Fruit fly (Drosophila melanogaster): ENCODE measurements around the gene Nhe2.

Gene Nhe2

dm6 chr2L:21153844-21154243, 49.5 kb downstream of the Nhe2 start (continued):
- TF ChIP-seq Opbp (GFP tag; IDR thresholded peaks at IDR 0.05; ENCODE audit: partially characterized antibody), result no peak
- TF ChIP-seq Sry-δ (GFP tag; optimal IDR thresholded peaks at IDR 0.05), result peak; percentile 42
- no peak for TF ChIP-seq CG18476 (GFP tag; optimal IDR thresholded peaks at IDR 0.05)
- TF ChIP-seq cas (GFP tag; IDR thresholded peaks at IDR 0.05), result no peak
- TF ChIP-seq Antp (GFP tag; optimal IDR thresholded peaks at IDR 0.05), result no peak
- TF ChIP-seq fru (optimal IDR thresholded peaks at IDR 0.05), result no peak
- TF ChIP-seq crp (GFP tag; optimal IDR thresholded peaks at IDR 0.05), result peak; percentile 43 to 95
- no peak for TF ChIP-seq CG1529 (GFP tag; optimal IDR thresholded peaks at IDR 0.05)
- peak; percentile 78 for TF ChIP-seq stwl (tag; optimal IDR thresholded peaks at IDR 0.05)
- peak; percentile 14 for TF ChIP-seq CG12769 (tag; optimal IDR thresholded peaks at IDR 0.05)
- TF ChIP-seq CG33213 (GFP tag; optimal IDR thresholded peaks at IDR 0.05), result no peak
- peak; percentile 66 for TF ChIP-seq E2f2 (GFP tag; IDR thresholded peaks at IDR 0.05)
- no peak for TF ChIP-seq CG4282 (GFP tag; optimal IDR thresholded peaks at IDR 0.05)
- peak; percentile 23 for TF ChIP-seq sug (tag; optimal IDR thresholded peaks at IDR 0.05)
- TF ChIP-seq repo (GFP tag; optimal IDR thresholded peaks at IDR 0.05), result no peak
- TF ChIP-seq corto (GFP tag; optimal IDR thresholded peaks at IDR 0.05), result no peak
- TF ChIP-seq Bteb2 (GFP tag; optimal IDR thresholded peaks at IDR 0.05), result no peak
- no peak for TF ChIP-seq Fer3 (tag; optimal IDR thresholded peaks at IDR 0.05)
- no peak for TF ChIP-seq CG11695 (GFP tag; IDR thresholded peaks at IDR 0.05)
- TF ChIP-seq pros (GFP tag; optimal IDR thresholded peaks at IDR 0.05), result peak; percentile 61
- TF ChIP-seq CG2678 (tag; optimal IDR thresholded peaks at IDR 0.05), result no peak
- no peak for TF ChIP-seq CG31224 (GFP tag; IDR thresholded peaks at IDR 0.05)
- TF ChIP-seq Ets97D (GFP tag; optimal IDR thresholded peaks at IDR 0.05), result peak; percentile 27
- peak; percentile 27 for TF ChIP-seq CG10979 (tag; optimal IDR thresholded peaks at IDR 0.05)
- TF ChIP-seq Nf-YC (tag; optimal IDR thresholded peaks at IDR 0.05), result peak; percentile 14
- TF ChIP-seq MBD-R2 (GFP tag; IDR thresholded peaks at IDR 0.05), result peak; percentile 86
- no peak for TF ChIP-seq CG7745 (tag; optimal IDR thresholded peaks at IDR 0.05)
- TF ChIP-seq vnd (GFP tag; IDR thresholded peaks at IDR 0.05; ENCODE audit: partially characterized antibody), result no peak
- TF ChIP-seq row (GFP tag; IDR thresholded peaks at IDR 0.05), result 0 out of 3 replicates have a peak, but pooled peaks have one; percentile 34
- no peak for TF ChIP-seq mam (GFP tag; optimal IDR thresholded peaks at IDR 0.05)
- no peak for TF ChIP-seq Gsc (GFP tag; IDR thresholded peaks at IDR 0.05)
- TF ChIP-seq CG7372 (GFP tag; IDR thresholded peaks at IDR 0.05), result no peak
- TF ChIP-seq pita (GFP tag; optimal IDR thresholded peaks at IDR 0.05), result no peak
- TF ChIP-seq CG15601 (tag; optimal IDR thresholded peaks at IDR 0.05), result peak; percentile 14
- peak; percentile 26 for TF ChIP-seq CG30020 (tag; optimal IDR thresholded peaks at IDR 0.05)
- TF ChIP-seq zen2 (GFP tag; IDR thresholded peaks at IDR 0.05; ENCODE audit: partially characterized antibody), result no peak
- TF ChIP-seq CG6254 (GFP tag; optimal IDR thresholded peaks at IDR 0.05), result no peak
- TF ChIP-seq CG16813 (GFP tag; IDR thresholded peaks at IDR 0.05; ENCODE audit: partially characterized antibody), result no peak
- TF ChIP-seq CG34376 (GFP tag; optimal IDR thresholded peaks at IDR 0.05), result peak; percentile 14
- TF ChIP-seq CG9609 (GFP tag; optimal IDR thresholded peaks at IDR 0.05), result no peak
- TF ChIP-seq gem (tag; optimal IDR thresholded peaks at IDR 0.05), result no peak

Measured in whole organism, embryonic.